Worm (Caenorhabditis elegans) whole organism, L4 larva: ENCODE measurements around the gene idi-1.

Experiments used
- D1046.2 ChIP-seq: fragments of 200-800 bp; sonication (Bioruptor generic); IDR thresholded peaks from 2 replicates; pipeline ENCODE4 v1.3.6; 2022; ENCODE audit warnings: missing genetic modification characterization, missing compliant biosample characterization
- R02D3.7 ChIP-seq: fragments of 150-350 bp; sonication (generic microtip); optimal IDR thresholded peaks from 3 replicates; lab custom pipeline; 2014; ENCODE audit warnings: missing biosample characterization, missing genetic modification characterization
- T20F7.1 ChIP-seq: fragments of 200-800 bp; sonication (Bioruptor generic); optimal IDR thresholded peaks from 2 replicates; lab custom pipeline; 2018; ENCODE audit warnings: mild to moderate bottlenecking, missing genetic modification characterization, missing compliant biosample characterization
- Y48G9A.11 ChIP-seq: fragments of 200-800 bp; sonication (Bioruptor generic); IDR thresholded peaks from 2 replicates; pipeline ENCODE4 v1.3.6; 2022; ENCODE audit warnings: missing genetic modification reagents, missing genetic modification characterization, missing compliant biosample characterization
- Y75B8A.6 ChIP-seq: fragments of 200-800 bp; sonication (Bioruptor generic); IDR thresholded peaks from 2 replicates; pipeline ENCODE4 v1.3.6; 2022; ENCODE audit warnings: missing genetic modification reagents, missing genetic modification characterization, missing compliant biosample characterization
- ZK337.2 ChIP-seq: fragments of 200-800 bp; sonication (Bioruptor generic); IDR thresholded peaks from 2 replicates; pipeline ENCODE4 v1.3.6; 2022; ENCODE audit warnings: missing genetic modification reagents, missing genetic modification characterization, missing compliant biosample characterization
- ceh-20 ChIP-seq: fragments of 200-800 bp; sonication (Bioruptor generic); IDR thresholded peaks from 2 replicates; pipeline ENCODE4 v1.3.6; 2022; ENCODE audit warnings: missing genetic modification reagents, missing genetic modification characterization, missing compliant biosample characterization
- ceh-32 ChIP-seq: sonication (generic microtip); optimal IDR thresholded peaks from 2 replicates; lab custom pipeline; 2016; ENCODE audit warnings: mild to moderate bottlenecking, missing genetic modification characterization, missing compliant biosample characterization; ENCODE audit not compliant: poor library complexity
- ctbp-1 ChIP-seq: fragments of 200-800 bp; sonication (Bioruptor generic); IDR thresholded peaks from 2 replicates; pipeline ENCODE4 v1.3.6; 2022; ENCODE audit warnings: missing genetic modification reagents, missing genetic modification characterization, missing compliant biosample characterization
- daf-12 ChIP-seq: fragments of 150-350 bp; optimal IDR thresholded peaks from 2 replicates; lab custom pipeline; 2014; ENCODE audit warnings: missing biosample characterization, missing genetic modification reagents, missing genetic modification characterization
- daf-16 ChIP-seq, 3 experiments: sonication (generic microtip); optimal IDR thresholded peaks; 2 replicates each; lab custom pipeline; 2016 to 2017; ENCODE audit warnings: missing genetic modification characterization in 3 of 3, missing genetic modification reagents in 3 of 3, mild to moderate bottlenecking in 2 of 3, missing compliant biosample characterization in 2 of 3, missing biosample characterization in 1 of 3, moderate library complexity in 1 of 3
- daf-19 ChIP-seq: fragments of 200-800 bp; sonication (Bioruptor generic); conservative IDR thresholded peaks from 2 replicates; pipeline ENCODE4 v1.3.6; 2022; ENCODE audit warnings: missing genetic modification characterization, missing compliant biosample characterization
- daf-8 ChIP-seq: fragments of 200-800 bp; sonication (Bioruptor generic); IDR thresholded peaks from 2 replicates; pipeline ENCODE4 v1.3.6; 2022; ENCODE audit warnings: missing genetic modification characterization, missing compliant biosample characterization
- dpl-1 ChIP-seq: fragments of 150-350 bp; optimal IDR thresholded peaks from 2 replicates; lab custom pipeline; 2014; ENCODE audit warnings: missing biosample characterization, missing genetic modification reagents, missing genetic modification characterization
- egl-43 ChIP-seq: fragments of 200-800 bp; sonication (Bioruptor generic); IDR thresholded peaks from 2 replicates; pipeline ENCODE4 v1.3.6; 2022; ENCODE audit warnings: missing genetic modification reagents, missing genetic modification characterization, missing compliant biosample characterization
- fos-1 ChIP-seq: fragments of 150-350 bp; optimal IDR thresholded peaks from 2 replicates; lab custom pipeline; 2014; ENCODE audit warnings: missing biosample characterization, missing genetic modification characterization
- gei-8 ChIP-seq: fragments of 200-800 bp; sonication (Bioruptor generic); optimal IDR thresholded peaks from 2 replicates; lab custom pipeline; 2018; ENCODE audit warnings: mild to moderate bottlenecking, missing genetic modification characterization, missing compliant biosample characterization
- hif-1 ChIP-seq, 2 experiments: sonication (generic microtip); optimal IDR thresholded peaks; 2 replicates each; lab custom pipeline; 2016 to 2017; ENCODE audit warnings: missing compliant biosample characterization in 2 of 2, missing genetic modification characterization in 2 of 2, missing genetic modification reagents in 2 of 2, missing genotype in 2 of 2, mild to moderate bottlenecking in 1 of 2
- hmg-1.1 ChIP-seq: fragments of 200-800 bp; sonication (Bioruptor generic); IDR thresholded peaks from 2 replicates; pipeline ENCODE4 v1.3.6; 2022; ENCODE audit warnings: missing genetic modification reagents, missing genetic modification characterization, missing compliant biosample characterization
- lim-7 ChIP-seq: fragments of 200-800 bp; sonication (Bioruptor generic); IDR thresholded peaks from 2 replicates; pipeline ENCODE4 v1.3.6; 2022; ENCODE audit warnings: missing genetic modification characterization, missing compliant biosample characterization
- lin-1 ChIP-seq: fragments of 200-800 bp; sonication (Bioruptor generic); IDR thresholded peaks from 2 replicates; pipeline ENCODE4 v1.3.6; 2022; ENCODE audit warnings: missing genetic modification reagents, missing genetic modification characterization, missing compliant biosample characterization
- lin-38 ChIP-seq: fragments of 200-800 bp; sonication (Bioruptor generic); IDR thresholded peaks from 2 replicates; pipeline ENCODE4 v1.3.6; 2022; ENCODE audit warnings: missing genetic modification reagents, missing genetic modification characterization, missing compliant biosample characterization
- lsy-2 ChIP-seq, 2 experiments: fragments of 150-350 bp in 1 of 2; sonication (generic microtip) in 1 of 2; optimal IDR thresholded peaks; 2 replicates each; lab custom pipeline; 2014 to 2017; ENCODE audit warnings: missing biosample characterization in 2 of 2, missing genetic modification characterization in 2 of 2
- madf-9 ChIP-seq: fragments of 200-800 bp; sonication (Bioruptor generic); conservative IDR thresholded peaks from 2 replicates; pipeline ENCODE4 v1.3.6; 2022; ENCODE audit warnings: missing genetic modification reagents, missing genetic modification characterization, missing compliant biosample characterization
- mep-1 ChIP-seq: fragments of 150-350 bp; sonication (generic microtip); optimal IDR thresholded peaks from 3 replicates; lab custom pipeline; 2014; ENCODE audit warnings: missing biosample characterization, missing genetic modification characterization
- mes-2 ChIP-seq: sonication (generic microtip); optimal IDR thresholded peaks from 2 replicates; lab custom pipeline; 2016; ENCODE audit warnings: missing genotype, mild to moderate bottlenecking, missing genetic modification characterization, missing compliant biosample characterization; ENCODE audit not compliant: poor library complexity, severe bottlenecking
- mxl-2 ChIP-seq: fragments of 200-800 bp; sonication (Bioruptor generic); conservative IDR thresholded peaks from 2 replicates; pipeline ENCODE4 v1.3.6; 2022; ENCODE audit warnings: missing genetic modification reagents, missing genetic modification characterization, missing compliant biosample characterization
- nhr-102 ChIP-seq: sonication (generic microtip); optimal IDR thresholded peaks from 2 replicates; lab custom pipeline; 2016; ENCODE audit warnings: mild to moderate bottlenecking, missing genetic modification characterization, moderate library complexity, missing compliant biosample characterization
- nhr-25 ChIP-seq: sonication (generic microtip); optimal IDR thresholded peaks from 2 replicates; lab custom pipeline; 2017; ENCODE audit warnings: missing genetic modification characterization, mild to moderate bottlenecking, missing compliant biosample characterization, antibody characterized with exemption, moderate library complexity, borderline replicate concordance; ENCODE audit not compliant: insufficient read depth
- nhr-28 ChIP-seq: fragments of 150-350 bp; optimal IDR thresholded peaks from 2 replicates; lab custom pipeline; 2014; ENCODE audit warnings: missing biosample characterization, missing genetic modification characterization
- nhr-6 ChIP-seq: fragments of 150-350 bp; optimal IDR thresholded peaks from 2 replicates; lab custom pipeline; 2014; ENCODE audit warnings: missing biosample characterization, missing genetic modification characterization
- nhr-76 ChIP-seq: fragments of 150-350 bp; optimal IDR thresholded peaks from 2 replicates; lab custom pipeline; 2014; ENCODE audit warnings: missing biosample characterization, missing genetic modification characterization
- pqm-1 ChIP-seq: sonication (generic microtip); optimal IDR thresholded peaks from 2 replicates; lab custom pipeline; 2017; ENCODE audit warnings: missing biosample characterization, missing genetic modification characterization
- rbr-2 ChIP-seq: sonication (generic microtip); optimal IDR thresholded peaks from 2 replicates; lab custom pipeline; 2016; ENCODE audit warnings: missing genotype, missing genetic modification characterization, missing compliant biosample characterization
- sdz-12 ChIP-seq: fragments of 200-800 bp; sonication (Bioruptor generic); optimal IDR thresholded peaks from 2 replicates; lab custom pipeline; 2018; ENCODE audit warnings: mild to moderate bottlenecking, missing genetic modification characterization, missing compliant biosample characterization
- skn-1 ChIP-seq: fragments of 150-350 bp; optimal IDR thresholded peaks from 2 replicates; lab custom pipeline; 2014; ENCODE audit warnings: missing biosample characterization, missing genetic modification characterization
- snpc-1.2 ChIP-seq: fragments of 200-800 bp; sonication (Bioruptor generic); IDR thresholded peaks from 2 replicates; pipeline ENCODE4 v1.3.6; 2022; ENCODE audit warnings: missing genetic modification reagents, missing genetic modification characterization, missing compliant biosample characterization
- tag-97 ChIP-seq: fragments of 200-800 bp; sonication (Bioruptor generic); IDR thresholded peaks from 2 replicates; pipeline ENCODE4 v1.3.6; 2022; ENCODE audit warnings: missing genetic modification characterization, missing compliant biosample characterization
- unc-62 ChIP-seq, 3 experiments: fragments of 150-350 bp in 1 of 3; sonication (generic microtip); optimal IDR thresholded peaks in 2 of 3; peaks in 1 of 3; 1 replicate in 1 of 3; 2 replicates in 2 of 3; lab custom pipeline; 2014 to 2017; ENCODE audit warnings: missing biosample characterization in 3 of 3, missing genetic modification characterization in 3 of 3, missing genetic modification reagents in 3 of 3, missing genotype in 1 of 3
- zag-1 ChIP-seq: fragments of 150-350 bp; optimal IDR thresholded peaks from 2 replicates; lab custom pipeline; 2014; ENCODE audit warnings: missing biosample characterization, missing genetic modification characterization
- zfp-3 ChIP-seq: fragments of 200-800 bp; sonication (Bioruptor generic); conservative IDR thresholded peaks from 2 replicates; pipeline ENCODE4 v1.3.6; 2022; ENCODE audit warnings: missing genetic modification reagents, missing genetic modification characterization, missing compliant biosample characterization
- ztf-7 ChIP-seq: fragments of 150-350 bp; optimal IDR thresholded peaks from 2 replicates; lab custom pipeline; 2014; ENCODE audit warnings: missing biosample characterization, missing genetic modification characterization

The idi-1 gene

ce11 chrIII:8069206-8069605 is 22.3 kb upstream of the idi-1 start (continued):
- peak in 1 of 2 experiments; percentile 95 for TF ChIP-seq unc-62 (GFP tag; optimal IDR thresholded peaks at IDR 0.05 in 1 of 2; lab: Kevin White, UChicago)
- TF ChIP-seq unc-62 (tag; optimal IDR thresholded peaks at IDR 0.05; lab: Kevin White, UChicago) = no peak
- TF ChIP-seq ceh-20 (GFP tag; lab: Robert Waterston, UW) = no peak
- no peak for TF ChIP-seq daf-19
- TF ChIP-seq hmg-1.1 = no peak
- TF ChIP-seq nhr-76 = no peak
- TF ChIP-seq D1046.2 = 0 out of 2 replicates have a peak, but pooled peaks have one; percentile 53
- no peak for TF ChIP-seq lin-1 (GFP tag; lab: Robert Waterston, UW)

- TF ChIP-seq hif-1 (tag; optimal IDR thresholded peaks at IDR 0.05; lab: Kevin White, UChicago) (no peak), unc-62 (GFP tag; optimal IDR thresholded peaks at IDR 0.05 in 1 of 2; lab: Kevin White, UChicago) (peak in 1 of 2 experiments; percentile 97), unc-62 (tag; optimal IDR thresholded peaks at IDR 0.05; lab: Kevin White, UChicago) (no peak)
Measured at ce11 chrIII:8077180-8077579, 14.3 kb upstream of the idi-1 start.

- peak; percentile 10 for TF ChIP-seq nhr-28 (tag; lab: Kevin White, UChicago)
- no peak for TF ChIP-seq ZK337.2 (GFP tag; lab: Robert Waterston, UW)
- TF ChIP-seq dpl-1 (GFP tag; lab: Kevin White, UChicago) = peak; percentile 37
- TF ChIP-seq madf-9 = no peak
- TF ChIP-seq tag-97 (GFP tag; lab: Robert Waterston, UW) = no peak
- no peak for TF ChIP-seq snpc-1.2 (GFP tag; lab: Robert Waterston, UW)
- TF ChIP-seq mes-2 = no peak
- TF ChIP-seq hif-1 (tag; optimal IDR thresholded peaks at IDR 0.05; lab: Kevin White, UChicago) = no peak
Measured at ce11 chrIII:8080165-8080738, 11.3 kb upstream of the idi-1 start, which contains the start of the genes dcr-1 and apc-2. Gene dcr-1, minus strand, starts transcription at chrIII:8080281. Gene apc-2, plus strand, starts transcription at chrIII:8080629.

ce11 chrIII:8085355-8085754 is 6.2 kb upstream of the idi-1 start, which contains the start of the genes K06H7.7 and grp-1:
Gene K06H7.7, minus strand, starts transcription at chrIII:8085475.
Gene grp-1, plus strand, starts transcription at chrIII:8085705.
- TF ChIP-seq ztf-7 (tag; lab: Kevin White, UChicago) (no peak), Y75B8A.6 (no peak), nhr-6 (tag; lab: Kevin White, UChicago) (peak; percentile 37), lin-38 (GFP tag; lab: Robert Waterston, UW) (peak; percentile 64), gei-8 (no peak), fos-1 (tag; lab: Kevin White, UChicago) (no peak), ceh-32 (no peak), T20F7.1 (GFP tag; lab: Kevin White, UChicago) (peak; percentile 49), sdz-12 (no peak), skn-1 (no peak), ctbp-1 (GFP tag; lab: Robert Waterston, UW) (no peak), pqm-1 (tag; lab: Kevin White, UChicago) (no peak), egl-43 (GFP tag; lab: Robert Waterston, UW) (no peak), daf-8 (GFP tag; lab: Robert Waterston, UW) (no peak), mxl-2 (no peak), lsy-2 (tag; optimal IDR thresholded peaks at IDR 0.05; lab: Kevin White, UChicago) (peak; percentile 92 to 99), mep-1 (tag; lab: Kevin White, UChicago) (no peak), zfp-3 (GFP tag; lab: Robert Waterston, UW) (no peak), dpl-1 (GFP tag; lab: Kevin White, UChicago) (peak; percentile 66), Y48G9A.11 (no peak), nhr-25 (tag; lab: Kevin White, UChicago) (no peak), ZK337.2 (GFP tag; lab: Robert Waterston, UW) (no peak), nhr-102 (no peak), unc-62 (GFP tag; optimal IDR thresholded peaks at IDR 0.05 in 1 of 2; lab: Kevin White, UChicago) (no peak), unc-62 (tag; optimal IDR thresholded peaks at IDR 0.05; lab: Kevin White, UChicago) (no peak), rbr-2 (tag; lab: Kevin White, UChicago) (no peak), lim-7 (GFP tag; lab: Robert Waterston, UW) (no peak), hmg-1.1 (no peak), daf-16 (GFP tag; optimal IDR thresholded peaks at IDR 0.05; lab: Kevin White, UChicago) (no peak), daf-16 (tag; optimal IDR thresholded peaks at IDR 0.05; lab: Kevin White, UChicago) (no peak), daf-12 (tag; lab: Kevin White, UChicago) (no peak), zag-1 (tag; lab: Kevin White, UChicago) (no peak), daf-19 (no peak), tag-97 (GFP tag; lab: Robert Waterston, UW) (no peak), hif-1 (tag; optimal IDR thresholded peaks at IDR 0.05; lab: Kevin White, UChicago) (no peak), mes-2 (peak; percentile 59), R02D3.7 (tag; lab: Kevin White, UChicago) (no peak)
